Worm (Caenorhabditis elegans): Measurements from ENCODE around the gene nhr-202.

Gene nhr-202

ce11 chrV:449685-450084 lies 12.7 kb upstream of the nhr-202 start, which contains the start of gene M02H5.8:
Gene M02H5.8, plus strand, starts transcription at chrV:449981.
- TF ChIP-seq hlh-11 (tag; optimal IDR thresholded peaks at IDR 0.05) (peak; percentile 45), egl-27 (tag; optimal IDR thresholded peaks at IDR 0.05) (no peak), dmd-6 (GFP tag; IDR thresholded peaks at IDR 0.05) (peak; percentile 76), pqm-1 (tag; optimal IDR thresholded peaks at IDR 0.05) (peak; percentile 48), aha-1 (tag) (peak; percentile 94), ceh-82 (tag; optimal IDR thresholded peaks at IDR 0.05) (no peak), nhr-28 (tag; optimal IDR thresholded peaks at IDR 0.05) (peak; percentile 69), daf-16 (GFP tag; optimal IDR thresholded peaks at IDR 0.05) (no peak), daf-16 (tag; optimal IDR thresholded peaks at IDR 0.05) (peak; percentile 47), lin-38 (GFP tag; IDR thresholded peaks at IDR 0.05) (no peak), F26F4.8 (GFP tag; conservative IDR thresholded peaks at IDR 0.05) (no peak), Y5F2A.4 (GFP tag; optimal IDR thresholded peaks at IDR 0.05) (no peak), snpc-1.2 (GFP tag; IDR thresholded peaks at IDR 0.05) (no peak), nhr-6 (tag; optimal IDR thresholded peaks at IDR 0.05) (peak; percentile 11), ceh-44 (GFP tag; IDR thresholded peaks at IDR 0.05) (no peak), dve-1 (tag; optimal IDR thresholded peaks at IDR 0.05; ENCODE audit: insufficient read depth) (no peak)

- no peak for TF ChIP-seq hmg-1.1 (GFP tag; IDR thresholded peaks at IDR 0.05)
- TF ChIP-seq snpc-1.2 (GFP tag; IDR thresholded peaks at IDR 0.05) = no peak
- no peak for TF ChIP-seq unc-130 (GFP tag; optimal IDR thresholded peaks at IDR 0.05)
- no peak for TF ChIP-seq hif-1 (tag; optimal IDR thresholded peaks at IDR 0.05)
- peak in 1 of 2 experiments; percentile 25 for TF ChIP-seq unc-62 (GFP tag; optimal IDR thresholded peaks at IDR 0.05 in 1 of 2)
- no peak for TF ChIP-seq unc-62 (tag; optimal IDR thresholded peaks at IDR 0.05)
- 0 out of 2 replicates have a peak, but pooled peaks have one; percentile 21 for TF ChIP-seq php-3 (GFP tag; IDR thresholded peaks at IDR 0.05)
- TF ChIP-seq set-16 (GFP tag; IDR thresholded peaks at IDR 0.05) = no peak
- no peak for TF ChIP-seq daf-16 (GFP tag; optimal IDR thresholded peaks at IDR 0.05)
- peak; percentile 67 for TF ChIP-seq daf-16 (tag; optimal IDR thresholded peaks at IDR 0.05)
- TF ChIP-seq nhr-28 (tag; optimal IDR thresholded peaks at IDR 0.05) = peak; percentile 46
- TF ChIP-seq madf-5 (GFP tag; IDR thresholded peaks at IDR 0.05) = no peak
- no peak for TF ChIP-seq nhr-11 (tag; optimal IDR thresholded peaks at IDR 0.05)
- TF ChIP-seq dve-1 (tag; optimal IDR thresholded peaks at IDR 0.05; ENCODE audit: insufficient read depth) = peak; percentile 5
Measured at ce11 chrV:450757-451501, 11.5 kb upstream of the nhr-202 start, which contains the start of gene nhr-123. Gene nhr-123, plus strand, starts transcription at chrV:451451.

- TF ChIP-seq fos-1 (tag; optimal IDR thresholded peaks at IDR 0.05) (no peak), aha-1 (tag) (peak; percentile 53)
Measured at ce11 chrV:453569-453968, 8.8 kb upstream of the nhr-202 start, which contains the start of gene nhr-98. Gene nhr-98, plus strand, starts transcription at chrV:453869.

- TF ChIP-seq ctbp-1 (GFP tag; IDR thresholded peaks at IDR 0.05) = no peak
- TF ChIP-seq nhr-28 (tag; optimal IDR thresholded peaks at IDR 0.05) = peak; percentile 36
- TF ChIP-seq nhr-10 (tag; optimal IDR thresholded peaks at IDR 0.05) = no peak
- no peak for TF ChIP-seq daf-16 (GFP tag; optimal IDR thresholded peaks at IDR 0.05)
- TF ChIP-seq daf-16 (tag; optimal IDR thresholded peaks at IDR 0.05) = peak; percentile 62
- TF ChIP-seq attf-4 (tag; optimal IDR thresholded peaks at IDR 0.05) = no peak
- peak; percentile 23 for TF ChIP-seq dve-1 (tag; optimal IDR thresholded peaks at IDR 0.05; ENCODE audit: insufficient read depth)
- TF ChIP-seq pqm-1 (tag; optimal IDR thresholded peaks at IDR 0.05) = peak; percentile 18
- no peak for TF ChIP-seq mdt-29 (GFP tag; IDR thresholded peaks at IDR 0.05)
- no peak for TF ChIP-seq nhr-102 (tag; optimal IDR thresholded peaks at IDR 0.05)
- no peak for TF ChIP-seq aha-1 (tag)
- no peak for TF ChIP-seq gei-8 (GFP tag; optimal IDR thresholded peaks at IDR 0.05)
Measured at ce11 chrV:457839-458238, 4.5 kb upstream of the nhr-202 start.

ce11 chrV:459464-459863 lies 2.9 kb upstream of the nhr-202 start, which contains the start of gene nhr-203:
Gene nhr-203, plus strand, starts transcription at chrV:459795.
- TF ChIP-seq nhr-77 (tag; optimal IDR thresholded peaks at IDR 0.05) = peak; percentile 66
- TF ChIP-seq hlh-30 (tag; optimal IDR thresholded peaks at IDR 0.05; ENCODE audit: insufficient read depth) = peak; percentile 60
- no peak for TF ChIP-seq lin-1 (GFP tag; IDR thresholded peaks at IDR 0.05)
- no peak for TF ChIP-seq gei-8 (GFP tag; optimal IDR thresholded peaks at IDR 0.05)
- TF ChIP-seq mes-2 (tag; optimal IDR thresholded peaks at IDR 0.05; ENCODE audit: poor library complexity, severe bottlenecking) = peak; percentile 39
- TF ChIP-seq aly-2 (tag; optimal IDR thresholded peaks at IDR 0.05) = no peak
- no peak for TF ChIP-seq dmd-8 (GFP tag; IDR thresholded peaks at IDR 0.05)
- no peak for TF ChIP-seq Y48G9A.11 (GFP tag; IDR thresholded peaks at IDR 0.05)
- TF ChIP-seq ztf-7 (tag; optimal IDR thresholded peaks at IDR 0.05) = no peak
- TF ChIP-seq pha-4 (GFP tag; IDR thresholded peaks at IDR 0.05) = no peak
- TF ChIP-seq pha-4 (tag; optimal IDR thresholded peaks at IDR 0.05) = no peak
- TF ChIP-seq ceh-32 (tag; optimal IDR thresholded peaks at IDR 0.05; ENCODE audit: poor library complexity) = no peak
- TF ChIP-seq Y75B8A.6 (GFP tag; IDR thresholded peaks at IDR 0.05) = no peak
